Fruit fly (Drosophila melanogaster) whole organism: ENCODE measurements around the gene Fuca.

Source experiments
- CG8478 ChIP-seq: fragments of >200 bp; optimal IDR thresholded peaks from 2 replicates; lab custom pipeline; 2018; ENCODE audit warnings: inconsistent platforms
- Dll ChIP-seq: fragments of >200 bp; optimal IDR thresholded peaks from 2 replicates; lab custom pipeline; 2017
- EcR ChIP-seq, 2 experiments: fragments of >200 bp; optimal IDR thresholded peaks; 2 replicates each; lab custom pipeline; 2017; ENCODE audit warnings: missing biosample characterization in 2 of 2, missing genetic modification characterization in 2 of 2, missing genetic modification reagents in 2 of 2
- pan ChIP-seq: fragments of >200 bp; optimal IDR thresholded peaks from 2 replicates; lab custom pipeline; 2017
- psq ChIP-seq: fragments of >200 bp; optimal IDR thresholded peaks from 2 replicates; lab custom pipeline; 2017
- usp ChIP-seq: fragments of >200 bp; optimal IDR thresholded peaks from 2 replicates; lab custom pipeline; 2017; ENCODE audit warnings: missing biosample characterization, missing genetic modification characterization, mixed read lengths

The Fuca gene

DNA sequence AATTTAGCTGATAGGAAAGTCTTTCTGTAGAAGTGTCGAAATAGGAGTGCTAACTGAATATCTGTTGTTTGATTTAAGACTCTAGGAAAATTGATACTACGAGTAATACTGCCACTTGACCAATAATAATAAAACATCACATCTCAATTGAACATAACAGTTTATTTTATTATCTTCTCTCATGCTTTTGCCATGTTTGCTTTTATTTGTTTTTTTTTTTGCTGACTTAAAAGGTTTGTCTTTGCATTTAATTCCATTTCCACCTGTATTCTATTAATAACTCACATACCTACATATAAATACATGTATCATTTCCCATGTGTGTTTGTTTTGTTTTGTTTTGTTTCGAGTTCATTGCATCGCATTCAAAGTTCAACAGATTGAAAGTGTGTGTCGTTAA is at the start of gene Fuca, which contains the start of gene CG11714:
Gene Fuca, minus strand, starts transcription at position 101 of the 400 bp plus-strand sequence.
Gene CG11714, minus strand, starts transcription at position 101 of the 400 bp plus-strand sequence.
- no peak for TF ChIP-seq pan
- no peak for TF ChIP-seq CG8478 (lab: Kevin White, UChicago)
- TF ChIP-seq usp (GFP tag; lab: Kevin White, UChicago) = no peak
- no peak for TF ChIP-seq Dll
- no peak for TF ChIP-seq EcR (GFP tag; optimal IDR thresholded peaks at IDR 0.05; lab: Kevin White, UChicago)
- no peak for TF ChIP-seq psq (lab: Kevin White, UChicago)

DNA sequence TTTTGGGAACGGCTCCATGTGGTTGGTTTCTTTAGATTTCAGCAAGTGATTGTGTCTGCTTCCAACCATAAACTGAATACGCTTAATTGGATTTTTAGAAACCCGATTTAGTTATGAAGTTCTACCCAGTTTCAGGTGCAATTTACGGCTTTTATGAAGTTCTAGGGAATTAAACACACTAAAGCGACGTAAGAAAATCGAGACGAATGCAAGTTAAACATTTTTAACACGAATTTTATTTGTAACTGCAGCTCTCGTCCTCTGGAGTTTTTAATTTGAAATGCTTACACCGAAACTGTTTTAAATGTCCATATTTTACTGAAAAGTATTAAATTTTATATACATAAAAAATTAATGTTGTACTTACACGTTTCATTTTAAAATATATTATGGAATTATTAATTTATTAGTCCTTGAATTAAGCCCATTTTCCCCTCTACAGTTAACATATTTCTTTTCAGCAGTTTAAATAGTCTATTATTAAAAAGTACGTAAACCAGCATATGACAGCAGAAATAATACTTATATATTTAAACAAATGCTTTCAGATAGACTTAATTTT is 41.5 kb upstream of the Fuca start, which contains the start of the genes CG46412 and CG33267:
Gene CG46412, minus strand, starts transcription at position 101 of the 562 bp plus-strand sequence.
Gene CG33267, plus strand, starts transcription at position 512 of the 562 bp plus-strand sequence.
- TF ChIP-seq usp (GFP tag; lab: Kevin White, UChicago) (no peak), CG8478 (lab: Kevin White, UChicago) (no peak), Dll (no peak), pan (no peak), psq (lab: Kevin White, UChicago) (no peak), EcR (GFP tag; optimal IDR thresholded peaks at IDR 0.05; lab: Kevin White, UChicago) (no peak)

DNA sequence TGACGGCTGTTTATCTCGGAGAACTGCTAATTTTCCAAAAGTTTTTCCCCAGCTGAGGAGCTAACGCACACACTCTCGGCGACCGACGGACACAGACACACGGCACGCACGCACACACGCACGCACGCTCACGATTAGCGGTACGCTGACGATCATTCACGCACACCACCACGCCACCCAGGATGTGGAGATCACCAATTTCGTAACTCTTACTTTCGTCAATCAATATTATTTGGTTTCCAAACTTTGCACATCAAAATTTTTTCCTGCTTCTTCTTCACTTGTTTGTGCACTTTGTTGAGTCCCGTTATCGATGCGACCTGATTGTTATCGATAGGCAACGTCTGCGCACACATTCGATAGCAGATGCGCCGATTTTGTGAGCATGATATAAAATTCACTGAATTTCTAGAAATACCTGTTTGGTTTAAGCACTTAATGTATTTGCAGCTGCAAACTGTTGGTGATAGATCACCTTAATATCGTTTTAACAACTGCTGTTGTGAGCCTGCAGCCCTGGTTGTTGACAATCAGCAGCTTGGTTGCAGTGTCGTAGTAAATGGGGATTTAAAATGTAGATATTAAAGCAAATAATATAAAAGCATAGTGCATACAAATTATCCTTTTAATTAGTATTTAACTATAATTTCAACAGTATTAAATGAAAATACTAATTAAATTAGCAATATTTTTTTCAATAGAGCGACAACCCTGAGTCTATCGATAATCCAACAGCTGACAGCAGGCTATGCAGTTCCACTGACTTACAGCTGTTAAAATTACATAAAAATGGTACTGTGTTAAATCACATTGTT is 39.6 kb upstream of the Fuca start, which contains the start of the genes CG7394 and Mob2:
Gene CG7394, plus strand, starts transcription at position 51 of the 815 bp plus-strand sequence.
Gene Mob2, minus strand, starts transcription at position 288 of the 815 bp plus-strand sequence.
- no peak for TF ChIP-seq EcR (GFP tag; optimal IDR thresholded peaks at IDR 0.05; lab: Kevin White, UChicago)
- TF ChIP-seq CG8478 (lab: Kevin White, UChicago) = no peak
- no peak for TF ChIP-seq usp (GFP tag; lab: Kevin White, UChicago)
- TF ChIP-seq Dll = no peak
- TF ChIP-seq pan = no peak
- no peak for TF ChIP-seq psq (lab: Kevin White, UChicago)

DNA sequence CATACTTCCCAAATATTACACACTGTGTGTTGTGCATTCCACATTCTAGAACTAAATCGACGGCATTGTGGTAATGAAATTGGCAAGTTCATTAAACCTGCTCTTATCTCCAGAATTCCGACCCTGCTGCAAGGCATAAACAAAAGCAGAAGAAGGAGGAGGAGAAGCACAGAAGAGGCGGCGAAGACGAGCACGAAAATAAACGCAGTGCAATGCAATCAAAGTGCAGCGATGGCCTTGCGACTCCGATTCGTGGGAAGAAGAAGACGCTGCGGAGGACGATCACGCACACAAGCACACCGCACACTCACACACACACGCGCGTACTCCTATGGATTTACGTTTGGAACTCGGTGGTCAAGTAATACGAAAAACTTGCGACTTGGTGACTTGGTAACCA is 38.4 kb upstream of the Fuca start:
- no peak for TF ChIP-seq Dll
- peak; percentile 58 to 74 for TF ChIP-seq EcR (GFP tag; optimal IDR thresholded peaks at IDR 0.05; lab: Kevin White, UChicago)
- no peak for TF ChIP-seq pan

DNA sequence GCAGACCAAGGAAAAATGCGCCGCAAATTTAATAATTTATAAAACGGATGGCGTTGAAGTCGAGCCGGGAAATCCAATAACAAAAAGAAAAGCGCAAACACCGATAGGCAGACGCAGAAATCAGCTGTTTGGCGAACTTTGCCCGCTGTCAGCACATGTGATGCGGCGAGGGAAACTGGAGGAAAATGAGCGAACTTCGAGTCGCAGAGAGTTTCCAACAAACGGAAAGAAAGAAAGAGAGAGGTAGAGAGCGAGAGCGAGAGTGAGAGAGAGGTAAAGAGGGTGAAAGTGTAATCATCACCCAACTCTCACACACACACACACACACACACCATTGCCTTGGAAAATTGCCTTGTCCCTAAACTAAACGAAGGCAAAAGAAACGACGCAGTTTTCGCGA is 34.7 kb upstream of the Fuca start:
- no peak for TF ChIP-seq Dll
- no peak for TF ChIP-seq usp (GFP tag; lab: Kevin White, UChicago)
- TF ChIP-seq psq (lab: Kevin White, UChicago) = no peak
- no peak for TF ChIP-seq EcR (GFP tag; optimal IDR thresholded peaks at IDR 0.05; lab: Kevin White, UChicago)
- TF ChIP-seq pan = no peak
- no peak for TF ChIP-seq CG8478 (lab: Kevin White, UChicago)

DNA sequence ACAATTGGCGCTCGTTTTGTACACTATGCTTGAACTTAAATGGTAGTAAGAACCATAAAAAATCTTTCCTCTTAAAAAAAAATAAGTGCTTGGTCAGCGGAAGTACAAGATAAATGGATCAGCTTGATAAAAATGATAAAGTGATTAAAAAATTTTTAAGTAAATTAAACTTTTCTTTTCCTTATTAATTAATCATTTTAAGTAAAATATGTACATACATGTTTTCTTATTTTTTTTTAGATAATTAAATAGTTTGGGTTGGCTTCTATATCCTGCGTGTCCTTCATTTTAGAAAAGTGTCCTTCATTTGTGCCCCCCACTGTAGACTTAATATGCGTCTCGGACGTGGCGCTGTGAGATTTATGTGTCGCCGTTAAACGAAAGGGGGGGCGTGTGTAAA is 34.1 kb upstream of the Fuca start:
- TF ChIP-seq CG8478 (lab: Kevin White, UChicago) = no peak
- no peak for TF ChIP-seq EcR (GFP tag; optimal IDR thresholded peaks at IDR 0.05; lab: Kevin White, UChicago)
- no peak for TF ChIP-seq pan
- no peak for TF ChIP-seq Dll
- no peak for TF ChIP-seq psq (lab: Kevin White, UChicago)
- TF ChIP-seq usp (GFP tag; lab: Kevin White, UChicago) = no peak

DNA sequence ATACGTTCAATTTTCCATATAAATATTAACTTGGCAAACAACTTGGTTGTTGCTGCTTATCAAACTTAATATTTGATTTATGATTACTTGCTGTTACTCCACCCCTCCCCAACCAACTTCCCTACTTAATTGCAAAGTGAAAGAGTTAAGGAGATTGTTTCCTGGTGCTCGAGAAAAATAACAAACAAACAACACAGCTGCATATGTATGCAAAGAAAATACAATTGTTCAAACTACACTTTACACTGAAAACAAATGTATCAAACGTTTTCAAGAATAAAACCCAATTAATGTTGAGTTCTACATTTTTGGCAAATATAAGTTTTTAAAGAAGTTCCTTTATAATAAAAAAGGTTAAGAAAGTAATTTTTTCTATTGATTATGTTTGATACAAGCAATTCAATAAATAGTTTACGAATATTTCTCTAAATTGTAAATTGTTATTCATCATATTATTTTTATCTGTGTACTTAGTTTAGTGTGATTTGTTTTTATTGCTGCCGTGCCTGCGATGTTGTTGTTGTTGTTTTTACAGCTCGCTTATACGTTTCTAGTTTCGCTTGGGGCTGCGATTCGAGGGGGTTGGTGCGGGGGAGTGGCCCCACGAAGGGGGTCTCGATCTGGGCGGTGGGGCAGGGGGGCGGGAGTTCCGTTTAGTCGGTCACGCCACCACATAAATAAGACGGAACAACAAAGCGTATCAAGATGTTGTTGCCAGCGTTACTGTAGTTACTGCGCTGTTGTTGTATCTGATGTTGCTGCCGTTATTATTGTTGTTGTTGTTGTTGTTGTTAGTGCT is 33.3 kb upstream of the Fuca start:
- no peak for TF ChIP-seq psq (lab: Kevin White, UChicago)

DNA sequence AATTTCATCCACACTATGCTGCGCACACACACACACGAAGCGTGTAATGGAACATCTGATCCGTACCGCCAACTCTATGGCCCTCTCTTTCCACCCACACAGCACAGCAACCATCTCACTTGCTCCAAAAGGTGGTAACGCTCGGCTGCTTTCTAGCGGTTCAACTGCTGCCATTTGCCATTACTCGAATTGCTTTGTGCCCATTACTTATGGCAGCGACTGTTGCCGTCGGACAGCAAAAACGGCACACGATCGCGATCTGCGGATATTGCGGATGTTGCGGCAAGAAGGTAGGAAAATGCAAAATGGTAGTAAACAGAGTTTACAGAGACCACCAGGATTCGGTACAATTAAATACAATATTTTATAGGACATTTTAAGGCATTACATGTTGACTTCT is 32.3 kb upstream of the Fuca start:
- no peak for TF ChIP-seq EcR (GFP tag; optimal IDR thresholded peaks at IDR 0.05; lab: Kevin White, UChicago)
- TF ChIP-seq psq (lab: Kevin White, UChicago) = no peak
- no peak for TF ChIP-seq Dll
- no peak for TF ChIP-seq pan
- TF ChIP-seq CG8478 (lab: Kevin White, UChicago) = no peak
- TF ChIP-seq usp (GFP tag; lab: Kevin White, UChicago) = no peak

DNA sequence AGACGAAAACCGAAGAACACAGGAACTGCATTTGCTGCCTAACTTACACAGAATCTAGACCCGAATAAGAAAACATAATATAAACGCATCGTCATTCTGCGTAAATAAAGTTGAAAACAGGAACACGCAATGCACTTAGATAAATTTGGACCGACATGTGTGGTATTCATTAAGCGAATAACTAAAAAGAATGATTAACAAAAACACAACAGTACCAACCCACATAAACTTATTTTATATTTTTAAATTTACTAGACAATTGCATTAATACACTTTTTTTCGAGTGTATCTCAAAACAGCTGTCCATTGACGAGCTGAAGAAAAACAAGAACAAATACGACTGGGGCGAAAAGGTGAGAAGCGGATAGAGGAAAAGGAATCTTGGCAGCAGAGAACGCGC is 31.8 kb upstream of the Fuca start:
- TF ChIP-seq CG8478 (lab: Kevin White, UChicago) (no peak), Dll (no peak), pan (no peak), psq (lab: Kevin White, UChicago) (no peak), usp (GFP tag; lab: Kevin White, UChicago) (no peak), EcR (GFP tag; optimal IDR thresholded peaks at IDR 0.05; lab: Kevin White, UChicago) (no peak)

DNA sequence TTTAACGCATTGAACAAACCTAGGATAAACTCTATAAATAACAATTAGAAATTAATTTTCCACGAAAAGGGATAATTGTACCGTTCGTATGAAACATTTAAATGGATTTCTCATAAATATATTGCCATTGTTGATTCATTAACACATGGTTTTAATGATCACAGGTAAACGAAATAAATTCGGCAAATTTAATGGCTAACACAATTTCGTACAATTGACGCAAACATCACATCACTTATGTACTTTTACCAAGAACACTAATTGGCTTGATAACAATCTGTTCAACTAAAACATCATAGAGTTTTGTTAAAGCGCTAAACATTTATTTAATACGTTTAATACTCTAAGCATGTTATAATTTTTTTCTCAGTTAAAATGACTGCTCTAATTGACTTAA is 31.2 kb upstream of the Fuca start:
- TF ChIP-seq usp (GFP tag; lab: Kevin White, UChicago) = no peak
- no peak for TF ChIP-seq EcR (GFP tag; optimal IDR thresholded peaks at IDR 0.05; lab: Kevin White, UChicago)
- TF ChIP-seq psq (lab: Kevin White, UChicago) = no peak
- TF ChIP-seq Dll = no peak
- no peak for TF ChIP-seq pan
- no peak for TF ChIP-seq CG8478 (lab: Kevin White, UChicago)

DNA sequence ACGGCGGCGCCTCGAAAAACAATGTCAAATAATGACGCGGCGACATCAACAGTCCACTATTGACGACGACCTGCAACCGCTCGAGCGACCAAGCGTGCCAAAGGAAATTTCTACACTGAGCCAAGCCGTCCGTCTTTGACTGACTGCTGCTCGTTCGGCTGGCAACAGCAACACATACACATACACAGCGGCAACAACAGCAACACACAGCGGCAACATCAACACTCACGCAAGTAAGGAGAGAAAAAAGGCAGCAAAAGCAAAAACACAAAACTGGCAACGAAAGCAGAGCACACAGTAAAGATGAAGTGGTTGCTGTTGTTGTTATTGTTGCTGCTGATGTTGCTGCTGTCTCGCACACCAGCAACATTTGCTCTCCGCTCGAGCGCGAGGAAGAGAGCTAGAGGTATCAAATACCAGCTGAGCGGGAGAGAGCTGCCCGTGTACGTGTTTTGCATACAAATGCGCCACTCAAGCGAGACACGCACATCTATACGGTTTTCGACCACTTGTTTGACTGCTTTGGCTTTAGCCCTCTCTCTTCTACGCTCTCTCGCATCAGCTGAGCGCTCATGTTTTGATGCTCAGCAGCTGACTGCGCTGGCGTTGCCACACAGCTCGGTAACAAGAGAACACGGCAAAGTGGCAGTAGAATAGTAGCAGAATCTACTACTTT is 30.6 kb upstream of the Fuca start:
- TF ChIP-seq Dll (peak; percentile 98), CG8478 (lab: Kevin White, UChicago) (peak; percentile 56), EcR (GFP tag; optimal IDR thresholded peaks at IDR 0.05; lab: Kevin White, UChicago) (no peak), pan (no peak), usp (GFP tag; lab: Kevin White, UChicago) (no peak), psq (lab: Kevin White, UChicago) (no peak)
